Worm (Caenorhabditis elegans) whole organism, L1 larva: Measurements from ENCODE around the gene bca-1.
A peak's percentile ranks its signal among the peaks of the same experiment; 100 is the strongest.

ENCODE experiments used
- C16A3.4 ChIP-seq: fragments of 150-350 bp; optimal IDR thresholded peaks from 2 replicates; lab custom pipeline; 2014; ENCODE audit warnings: missing biosample characterization, missing genetic modification characterization
- C34B4.2 ChIP-seq: sonication (generic microtip); optimal IDR thresholded peaks from 2 replicates; lab custom pipeline; 2017; ENCODE audit warnings: mild to moderate bottlenecking, missing genetic modification characterization, missing compliant biosample characterization
- F16B12.6 ChIP-seq: fragments of 150-350 bp; optimal IDR thresholded peaks from 2 replicates; lab custom pipeline; 2014; ENCODE audit warnings: missing biosample characterization, missing genetic modification characterization
- Y116A8C.19 ChIP-seq: sonication (generic microtip); optimal IDR thresholded peaks from 2 replicates; lab custom pipeline; 2016; ENCODE audit warnings: missing compliant biosample characterization, missing genetic modification characterization, borderline replicate concordance
- aha-1 ChIP-seq: fragments of 150-350 bp; optimal IDR thresholded peaks from 2 replicates; lab custom pipeline; 2014; ENCODE audit warnings: missing biosample characterization, missing genetic modification characterization
- alr-1 ChIP-seq: fragments of 200-800 bp; sonication (Bioruptor generic); optimal IDR thresholded peaks from 2 replicates; lab custom pipeline; 2018; ENCODE audit warnings: borderline replicate concordance, mild to moderate bottlenecking, missing genetic modification characterization, missing compliant biosample characterization
- aly-2 ChIP-seq: fragments of 150-350 bp; optimal IDR thresholded peaks from 2 replicates; lab custom pipeline; 2014; ENCODE audit warnings: missing biosample characterization, missing genetic modification characterization
- blmp-1 ChIP-seq: fragments of 150-350 bp; optimal IDR thresholded peaks from 2 replicates; lab custom pipeline; 2014; ENCODE audit warnings: missing biosample characterization, missing genetic modification characterization
- ceh-63 ChIP-seq: fragments of 200-800 bp; sonication (Bioruptor generic); optimal IDR thresholded peaks from 2 replicates; lab custom pipeline; 2018; ENCODE audit warnings: mild to moderate bottlenecking, missing genetic modification characterization, missing compliant biosample characterization
- ceh-90 ChIP-seq: sonication (generic microtip); optimal IDR thresholded peaks from 2 replicates; lab custom pipeline; 2016; ENCODE audit warnings: missing genetic modification characterization, missing compliant biosample characterization
- ces-1 ChIP-seq: fragments of 150-350 bp; optimal IDR thresholded peaks from 2 replicates; lab custom pipeline; 2014; ENCODE audit warnings: missing biosample characterization, missing genetic modification reagents, missing genetic modification characterization
- dsc-1 ChIP-seq: sonication (generic microtip); optimal IDR thresholded peaks from 2 replicates; lab custom pipeline; 2016; ENCODE audit warnings: mild to moderate bottlenecking, missing genetic modification characterization, missing compliant biosample characterization
- efl-3 ChIP-seq: fragments of 200-800 bp; sonication (Bioruptor generic); optimal IDR thresholded peaks from 2 replicates; lab custom pipeline; 2018; ENCODE audit warnings: mild to moderate bottlenecking, missing genetic modification characterization, missing compliant biosample characterization
- egl-13 ChIP-seq: sonication (generic microtip); optimal IDR thresholded peaks from 2 replicates; lab custom pipeline; 2016; ENCODE audit warnings: missing genotype, missing genetic modification reagents, missing genetic modification characterization, missing compliant biosample characterization
- elt-2 ChIP-seq: sonication (generic microtip); optimal IDR thresholded peaks from 2 replicates; lab custom pipeline; 2016; ENCODE audit warnings: missing genetic modification characterization, mild to moderate bottlenecking, inconsistent platforms, missing compliant biosample characterization, missing genetic modification reagents
- fkh-10 ChIP-seq: sonication (generic microtip); optimal IDR thresholded peaks from 2 replicates; lab custom pipeline; 2017; ENCODE audit warnings: missing biosample characterization, missing genetic modification reagents, missing genetic modification characterization
- fkh-8 ChIP-seq: sonication (generic microtip); optimal IDR thresholded peaks from 2 replicates; lab custom pipeline; 2016; ENCODE audit warnings: mild to moderate bottlenecking, missing genetic modification characterization, missing compliant biosample characterization
- hlh-4 ChIP-seq: sonication (generic microtip); optimal IDR thresholded peaks from 2 replicates; lab custom pipeline; 2016; ENCODE audit warnings: mild to moderate bottlenecking, missing genetic modification characterization, missing compliant biosample characterization
- hpl-2 ChIP-seq: fragments of 150-350 bp; optimal IDR thresholded peaks from 2 replicates; lab custom pipeline; 2014; ENCODE audit warnings: missing biosample characterization, missing genetic modification reagents, missing genetic modification characterization
- jun-1 ChIP-seq: fragments of 150-350 bp; optimal IDR thresholded peaks from 2 replicates; lab custom pipeline; 2014; ENCODE audit warnings: missing biosample characterization, missing genetic modification reagents, missing genetic modification characterization
- lin-13 ChIP-seq: fragments of 150-350 bp; optimal IDR thresholded peaks from 2 replicates; lab custom pipeline; 2014; ENCODE audit warnings: missing biosample characterization, missing genetic modification reagents, missing genetic modification characterization
- lin-14 ChIP-seq: fragments of 200-800 bp; sonication (Bioruptor generic); optimal IDR thresholded peaks from 2 replicates; lab custom pipeline; 2018; ENCODE audit warnings: mild to moderate bottlenecking, missing genetic modification characterization, moderate library complexity, missing compliant biosample characterization
- lin-15B ChIP-seq: fragments of 150-350 bp; sonication (generic microtip); optimal IDR thresholded peaks from 3 replicates; lab custom pipeline; 2014; ENCODE audit warnings: missing biosample characterization, missing genetic modification characterization
- lin-35 ChIP-seq, 2 experiments: fragments of 150-350 bp; optimal IDR thresholded peaks; 2 replicates each; lab custom pipeline; 2014; ENCODE audit warnings: missing biosample characterization in 2 of 2, missing genetic modification characterization in 2 of 2, missing genetic modification reagents in 2 of 2
- lir-3 ChIP-seq: sonication (generic microtip); optimal IDR thresholded peaks from 2 replicates; lab custom pipeline; 2016; ENCODE audit warnings: mild to moderate bottlenecking, missing genetic modification characterization, moderate library complexity, missing compliant biosample characterization; ENCODE audit not compliant: poor library complexity
- lsy-2 ChIP-seq, 2 experiments: fragments of 150-350 bp; optimal IDR thresholded peaks; 2 replicates each; lab custom pipeline; 2014; ENCODE audit warnings: missing biosample characterization in 2 of 2, missing genetic modification characterization in 2 of 2
- mab-9 ChIP-seq: fragments of 200-800 bp; sonication (Bioruptor generic); IDR thresholded peaks from 2 replicates; pipeline ENCODE4 v1.3.6; 2022; ENCODE audit warnings: missing genetic modification reagents, missing genetic modification characterization, missing compliant biosample characterization
- mdl-1 ChIP-seq, 2 experiments: fragments of 150-350 bp; optimal IDR thresholded peaks; 2 replicates each; lab custom pipeline; 2014 to 2017; ENCODE audit warnings: missing biosample characterization in 2 of 2, missing genetic modification characterization in 2 of 2, inconsistent platforms in 1 of 2
- mef-2 ChIP-seq: fragments of 150-350 bp; optimal IDR thresholded peaks from 2 replicates; lab custom pipeline; 2014; ENCODE audit warnings: missing biosample characterization, missing genetic modification characterization
- mep-1 ChIP-seq: fragments of 150-350 bp; optimal IDR thresholded peaks from 2 replicates; lab custom pipeline; 2014; ENCODE audit warnings: missing biosample characterization, missing genetic modification characterization
- nhr-19 ChIP-seq: fragments of 200-800 bp; sonication (Bioruptor generic); conservative IDR thresholded peaks from 2 replicates; pipeline ENCODE4 v1.3.6; 2022; ENCODE audit warnings: missing genetic modification characterization, missing compliant biosample characterization
- nhr-28 ChIP-seq: fragments of 150-350 bp; optimal IDR thresholded peaks from 2 replicates; lab custom pipeline; 2014; ENCODE audit warnings: missing biosample characterization, missing genetic modification characterization
- nhr-71 ChIP-seq: sonication (generic microtip); optimal IDR thresholded peaks from 2 replicates; lab custom pipeline; 2016; ENCODE audit warnings: mild to moderate bottlenecking, missing genetic modification characterization, moderate library complexity, missing compliant biosample characterization
- nhr-76 ChIP-seq: sonication (generic microtip); optimal IDR thresholded peaks from 2 replicates; lab custom pipeline; 2017; ENCODE audit warnings: missing biosample characterization, missing genetic modification characterization
- nhr-85 ChIP-seq: sonication (generic microtip); peaks from one replicate; lab custom pipeline; 2016; ENCODE audit warnings: missing genetic modification characterization, inconsistent platforms, missing compliant biosample characterization
- nhr-90 ChIP-seq: sonication (generic microtip); optimal IDR thresholded peaks from 2 replicates; lab custom pipeline; 2016; ENCODE audit warnings: mild to moderate bottlenecking, missing genetic modification characterization, missing compliant biosample characterization; ENCODE audit not compliant: poor library complexity
- pag-3 ChIP-seq: sonication (generic microtip); optimal IDR thresholded peaks from 2 replicates; lab custom pipeline; 2017; ENCODE audit warnings: missing genetic modification characterization, mild to moderate bottlenecking, missing compliant biosample characterization, antibody characterized with exemption, borderline replicate concordance; ENCODE audit not compliant: insufficient read depth
- pax-3 ChIP-seq: fragments of 200-800 bp; sonication (Bioruptor generic); optimal IDR thresholded peaks from 2 replicates; lab custom pipeline; 2018; ENCODE audit warnings: mild to moderate bottlenecking, missing genetic modification characterization, moderate library complexity, missing compliant biosample characterization
- rnt-1 ChIP-seq: sonication (generic microtip); optimal IDR thresholded peaks from 2 replicates; lab custom pipeline; 2016; ENCODE audit warnings: mild to moderate bottlenecking, missing genetic modification characterization, moderate library complexity, missing compliant biosample characterization
- snu-23 ChIP-seq: sonication (generic microtip); optimal IDR thresholded peaks from 2 replicates; lab custom pipeline; 2016; ENCODE audit warnings: missing genetic modification characterization, missing compliant biosample characterization
- sox-4 ChIP-seq: sonication (generic microtip); optimal IDR thresholded peaks from 2 replicates; lab custom pipeline; 2016; ENCODE audit warnings: missing genetic modification characterization, missing compliant biosample characterization
- sptf-1 ChIP-seq: fragments of 150-350 bp; optimal IDR thresholded peaks from 2 replicates; lab custom pipeline; 2014; ENCODE audit warnings: missing biosample characterization, missing genetic modification characterization
- sup-37 ChIP-seq: fragments of 200-800 bp; sonication (Bioruptor generic); optimal IDR thresholded peaks from 2 replicates; lab custom pipeline; 2018; ENCODE audit warnings: mild to moderate bottlenecking, missing genetic modification characterization, missing compliant biosample characterization
- swsn-7 ChIP-seq: sonication (generic microtip); optimal IDR thresholded peaks from 2 replicates; lab custom pipeline; 2016; ENCODE audit warnings: missing genetic modification characterization, missing compliant biosample characterization
- tbx-2 ChIP-seq: sonication (generic microtip); optimal IDR thresholded peaks from 2 replicates; lab custom pipeline; 2016; ENCODE audit warnings: missing genetic modification characterization, missing compliant biosample characterization
- unc-130 ChIP-seq: fragments of 150-350 bp; optimal IDR thresholded peaks from 2 replicates; lab custom pipeline; 2017; ENCODE audit warnings: missing biosample characterization, missing genetic modification characterization, inconsistent platforms
- unc-62 ChIP-seq: fragments of 150-350 bp; optimal IDR thresholded peaks from 2 replicates; lab custom pipeline; 2014; ENCODE audit warnings: missing biosample characterization, missing genetic modification reagents, missing genetic modification characterization
- unc-86 ChIP-seq: sonication (generic microtip); optimal IDR thresholded peaks from 2 replicates; lab custom pipeline; 2016; ENCODE audit warnings: missing genetic modification characterization, missing compliant biosample characterization
- unc-98 ChIP-seq: fragments of 200-800 bp; sonication (Bioruptor generic); IDR thresholded peaks from 2 replicates; pipeline ENCODE4 v1.3.6; 2022; ENCODE audit warnings: missing genetic modification characterization, missing compliant biosample characterization
- xbp-1 ChIP-seq: sonication (generic microtip); optimal IDR thresholded peaks from 2 replicates; lab custom pipeline; 2016; ENCODE audit warnings: missing genetic modification characterization, missing compliant biosample characterization
- zag-1 ChIP-seq: fragments of 150-350 bp; optimal IDR thresholded peaks from 2 replicates; lab custom pipeline; 2014; ENCODE audit warnings: missing biosample characterization, missing genetic modification characterization
- ztf-11 ChIP-seq, 2 experiments: sonication (generic microtip); optimal IDR thresholded peaks; 2 replicates each; lab custom pipeline; 2016 to 2017; ENCODE audit warnings: missing genetic modification characterization in 2 of 2, missing biosample characterization in 1 of 2, missing compliant biosample characterization in 1 of 2
- ztf-4 ChIP-seq: fragments of 150-350 bp; optimal IDR thresholded peaks from 2 replicates; lab custom pipeline; 2014; ENCODE audit warnings: missing biosample characterization, missing genetic modification characterization

bca-1 gene

ce11 chrX:6207687-6208088 is 3.1 kb upstream of the bca-1 start, which contains the start of gene T13C5.6:
Gene T13C5.6 (minus strand): TSS chrX:6207687.
- peak; percentile 66 for TF ChIP-seq jun-1 (tag; lab: Kevin White, UChicago)
- TF ChIP-seq Y116A8C.19 (tag; lab: Kevin White, UChicago): peak; percentile 4
- TF ChIP-seq lin-13 (GFP tag; lab: Kevin White, UChicago): peak; percentile 70
- TF ChIP-seq lin-14 (GFP tag; lab: Kevin White, UChicago): peak; percentile 92
- TF ChIP-seq ces-1 (GFP tag; lab: Kevin White, UChicago): no peak
- TF ChIP-seq blmp-1 (tag; lab: Kevin White, UChicago): peak; percentile 62
- TF ChIP-seq lsy-2 (tag; optimal IDR thresholded peaks at IDR 0.05; lab: Kevin White, UChicago): peak; percentile 79 to 88
- TF ChIP-seq nhr-76 (tag; lab: Kevin White, UChicago): peak; percentile 67
- TF ChIP-seq nhr-90 (tag; lab: Kevin White, UChicago): peak; percentile 93
- TF ChIP-seq nhr-71 (tag; lab: Kevin White, UChicago): peak; percentile 92
- peak; percentile 71 for TF ChIP-seq unc-130 (tag; lab: Kevin White, UChicago)
- peak; percentile 17 for TF ChIP-seq lin-15B (tag; lab: Kevin White, UChicago)
- TF ChIP-seq ztf-11 (tag; optimal IDR thresholded peaks at IDR 0.05; lab: Kevin White, UChicago): peak in 1 of 2 experiments; percentile 86
- TF ChIP-seq aly-2 (tag; lab: Kevin White, UChicago): peak; percentile 42
- TF ChIP-seq aha-1: peak; percentile 4
- TF ChIP-seq lir-3: peak; percentile 96
- peak; percentile 89 for TF ChIP-seq hpl-2
- peak; percentile 88 for TF ChIP-seq fkh-8 (tag; lab: Kevin White, UChicago)
- TF ChIP-seq F16B12.6 (tag; lab: Kevin White, UChicago): no peak
- TF ChIP-seq ceh-63 (GFP tag; lab: Kevin White, UChicago): no peak
- no peak for TF ChIP-seq C34B4.2 (tag; lab: Kevin White, UChicago)
- peak; percentile 89 for TF ChIP-seq sox-4 (tag; lab: Kevin White, UChicago)
- peak; percentile 91 for TF ChIP-seq fkh-10 (GFP tag; lab: Kevin White, UChicago)
- no peak for TF ChIP-seq unc-62 (GFP tag; lab: Kevin White, UChicago)
- peak; percentile 79 for TF ChIP-seq elt-2
- peak; percentile 93 for TF ChIP-seq nhr-85
- TF ChIP-seq dsc-1 (tag; lab: Kevin White, UChicago): peak; percentile 92
- peak; percentile 83 for TF ChIP-seq pax-3 (tag; lab: Kevin White, UChicago)
- peak; percentile 81 for TF ChIP-seq ztf-4 (tag; lab: Kevin White, UChicago)
- TF ChIP-seq mef-2: peak; percentile 22
- peak; percentile 90 for TF ChIP-seq mep-1 (tag; lab: Kevin White, UChicago)
- peak in 1 of 2 experiments; percentile 87 for TF ChIP-seq mdl-1 (tag; optimal IDR thresholded peaks at IDR 0.05; lab: Kevin White, UChicago)
- TF ChIP-seq unc-86 (tag; lab: Kevin White, UChicago): peak; percentile 83
- no peak for TF ChIP-seq alr-1 (tag; lab: Kevin White, UChicago)
- no peak for TF ChIP-seq nhr-28 (tag; lab: Kevin White, UChicago)
- TF ChIP-seq snu-23 (GFP tag; lab: Kevin White, UChicago): peak; percentile 95
- TF ChIP-seq sptf-1: no peak
- TF ChIP-seq efl-3 (GFP tag; lab: Kevin White, UChicago): no peak
- TF ChIP-seq rnt-1: peak; percentile 97
- peak; percentile 85 for TF ChIP-seq mab-9 (GFP tag; lab: Robert Waterston, UW)
- no peak for TF ChIP-seq hlh-4 (tag; lab: Kevin White, UChicago)
- TF ChIP-seq xbp-1 (tag; lab: Kevin White, UChicago): peak; percentile 97
- peak; percentile 88 for TF ChIP-seq swsn-7 (tag; lab: Kevin White, UChicago)
- peak; percentile 81 for TF ChIP-seq ceh-90 (tag; lab: Kevin White, UChicago)
- TF ChIP-seq sup-37 (GFP tag; lab: Kevin White, UChicago): peak; percentile 60
- no peak for TF ChIP-seq pag-3 (tag; lab: Kevin White, UChicago)
- 0 out of 2 replicates have a peak, but pooled peaks have one; percentile 20 for TF ChIP-seq unc-98 (GFP tag; lab: Robert Waterston, UW)
- peak; percentile 0 for TF ChIP-seq zag-1 (tag; lab: Kevin White, UChicago)
- TF ChIP-seq lin-35 (GFP tag; optimal IDR thresholded peaks at IDR 0.05; lab: Kevin White, UChicago): peak; percentile 69 to 85
- TF ChIP-seq egl-13: peak; percentile 92
- TF ChIP-seq nhr-19 (GFP tag; lab: Robert Waterston, UW): peak; percentile 88
- peak; percentile 93 for TF ChIP-seq C16A3.4 (tag; lab: Kevin White, UChicago)
- TF ChIP-seq tbx-2 (tag; lab: Kevin White, UChicago): peak; percentile 91
